Fruit fly (Drosophila melanogaster) whole organism: ENCODE results near the gene Sf3b5.

ENCODE experiments used
- CG8478 ChIP-seq: fragments of >200 bp; optimal IDR thresholded peaks from 2 replicates; lab custom pipeline; 2018; ENCODE audit warnings: inconsistent platforms
- Dll ChIP-seq: fragments of >200 bp; optimal IDR thresholded peaks from 2 replicates; lab custom pipeline; 2017
- EcR ChIP-seq, 2 experiments: fragments of >200 bp; optimal IDR thresholded peaks; 2 replicates each; lab custom pipeline; 2017; ENCODE audit warnings: missing biosample characterization in 2 of 2, missing genetic modification characterization in 2 of 2, missing genetic modification reagents in 2 of 2
- psq ChIP-seq: fragments of >200 bp; optimal IDR thresholded peaks from 2 replicates; lab custom pipeline; 2017
- usp ChIP-seq: fragments of >200 bp; optimal IDR thresholded peaks from 2 replicates; lab custom pipeline; 2017; ENCODE audit warnings: missing biosample characterization, missing genetic modification characterization, mixed read lengths

- TF ChIP-seq usp: no peak
- no peak for TF ChIP-seq CG8478 (lab: Kevin White, UChicago)
- TF ChIP-seq psq: no peak
- peak; percentile 93 for TF ChIP-seq Dll (lab: Kevin White, UChicago)
- no peak for TF ChIP-seq EcR (GFP tag; optimal IDR thresholded peaks at IDR 0.05; lab: Kevin White, UChicago)
These were observed 37.9 kb upstream of the Sf3b5 start for dm6 chr3R:9053021-9053420.
